Worm (Caenorhabditis elegans): ENCODE data around the gene ubh-3.

DNA sequence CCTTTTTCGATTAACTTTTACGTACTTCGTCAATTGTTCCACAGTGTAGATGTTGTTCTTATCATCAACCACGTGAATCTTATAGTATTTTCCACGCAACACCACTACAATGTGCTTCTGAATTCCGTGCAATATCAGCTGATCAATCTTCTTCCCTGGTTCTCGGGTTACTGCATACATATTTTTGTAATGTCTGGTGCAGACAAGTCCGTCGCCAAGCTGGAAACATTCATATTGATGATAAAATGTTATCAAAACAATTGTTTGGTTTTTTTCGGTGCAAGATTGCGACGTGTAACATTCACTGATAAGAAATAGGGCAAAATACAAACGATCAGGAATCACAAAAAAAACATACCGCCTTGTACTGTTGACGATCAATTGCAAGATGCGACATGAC, 16.1 kb downstream of the ubh-3 start:
- TF ChIP-seq ceh-63 (GFP tag; optimal IDR thresholded peaks at IDR 0.05) = no peak
- TF ChIP-seq Y116A8C.19 (tag; optimal IDR thresholded peaks at IDR 0.05; ENCODE audit: borderline replicate concordance) = no peak
- no peak for TF ChIP-seq lin-39 (tag; optimal IDR thresholded peaks at IDR 0.05)
- no peak for TF ChIP-seq nhr-84 (tag; optimal IDR thresholded peaks at IDR 0.05)
- no peak for TF ChIP-seq ztf-4 (tag; optimal IDR thresholded peaks at IDR 0.05)
- TF ChIP-seq unc-98 (GFP tag; IDR thresholded peaks at IDR 0.05) = no peak
- TF ChIP-seq nhr-19 (GFP tag; conservative IDR thresholded peaks at IDR 0.05) = no peak
- no peak for TF ChIP-seq snpc-4 (tag; optimal IDR thresholded peaks at IDR 0.05)
